Worm (Caenorhabditis elegans) whole organism, midembryonic: ENCODE measurements around the gene T27E4.5.

Source experiments
- klf-2 ChIP-seq: fragments of 200-800 bp; sonication (Bioruptor generic); conservative IDR thresholded peaks from 2 replicates; pipeline ENCODE4 v1.3.6; 2022; ENCODE audit warnings: missing genetic modification reagents, missing genetic modification characterization, missing compliant biosample characterization
- med-1 ChIP-seq: sonication (generic microtip); optimal IDR thresholded peaks from 2 replicates; lab custom pipeline; 2017; ENCODE audit warnings: missing genetic modification characterization, mild to moderate bottlenecking, missing compliant biosample characterization, antibody characterized with exemption, missing genetic modification reagents; ENCODE audit not compliant: insufficient read depth

ce11 chrV:9054771-9055170 lies 14.8 kb downstream of the T27E4.5 start, which contains the start of gene swm-1:
- TF ChIP-seq klf-2 (GFP tag; lab: Robert Waterston, UW): no peak
- TF ChIP-seq med-1 (GFP tag; lab: Kevin White, UChicago): no peak
